Worm (Caenorhabditis elegans) whole organism, L3 larva: ENCODE results near the gene T22E5.6.

Experiments
- egl-5 ChIP-seq: fragments of 150-350 bp; optimal IDR thresholded peaks from 2 replicates; lab custom pipeline; 2017; ENCODE audit warnings: missing biosample characterization, missing genetic modification reagents, missing genetic modification characterization, inconsistent platforms
- fos-1 ChIP-seq: fragments of 150-350 bp; optimal IDR thresholded peaks from 2 replicates; lab custom pipeline; 2014; ENCODE audit warnings: missing biosample characterization, missing genetic modification characterization
- nhr-28 ChIP-seq: fragments of 150-350 bp; optimal IDR thresholded peaks from 2 replicates; lab custom pipeline; 2014; ENCODE audit warnings: missing biosample characterization, missing genetic modification characterization
- pqm-1 ChIP-seq: fragments of 150-350 bp; optimal IDR thresholded peaks from 2 replicates; lab custom pipeline; 2017; ENCODE audit warnings: missing biosample characterization, missing genetic modification characterization, inconsistent platforms
- ztf-4 ChIP-seq: fragments of 150-350 bp; optimal IDR thresholded peaks from 2 replicates; lab custom pipeline; 2014; ENCODE audit warnings: missing biosample characterization, missing genetic modification characterization

ce11 chrX:6365715-6366114, 50.5 kb downstream of the T22E5.6 start, which contains the start of gene C03B1.3:
- TF ChIP-seq pqm-1 (no peak), fos-1 (tag; lab: Kevin White, UChicago) (no peak), egl-5 (tag; lab: Kevin White, UChicago) (no peak), nhr-28 (no peak), ztf-4 (tag; lab: Kevin White, UChicago) (no peak)
